Fruit fly (Drosophila melanogaster) whole organism, embryonic: ENCODE data around the gene Fitm.

ENCODE experiments used
- Antp ChIP-seq: fragments of 200-800 bp; sonication (Bioruptor generic); optimal IDR thresholded peaks from 3 replicates; lab custom pipeline; 2016; ENCODE audit warnings: missing biosample characterization, missing genetic modification characterization
- Atf-2 ChIP-seq: fragments of 200-800 bp; sonication (Bioruptor generic); optimal IDR thresholded peaks from 2 replicates; lab custom pipeline; 2016; ENCODE audit warnings: missing biosample characterization, missing genetic modification characterization
- Bdp1 ChIP-seq: fragments of 200-800 bp; sonication (Bioruptor generic); optimal IDR thresholded peaks from 3 replicates; lab custom pipeline; 2016; ENCODE audit warnings: missing biosample characterization, missing genetic modification characterization
- CG10565 ChIP-seq: fragments of 200-800 bp; sonication (Bioruptor generic); optimal IDR thresholded peaks from 3 replicates; lab custom pipeline; 2016; ENCODE audit warnings: missing biosample characterization, mild to moderate bottlenecking, missing genetic modification characterization
- CG11695 ChIP-seq: fragments of 200-800 bp; sonication (Bioruptor generic); IDR thresholded peaks from 3 replicates; pipeline ENCODE4 v1.3.6; 2022; ENCODE audit warnings: missing biosample characterization, missing genetic modification characterization
- CG13296 ChIP-seq: fragments of 200-800 bp; sonication (Bioruptor generic); optimal IDR thresholded peaks from 3 replicates; lab custom pipeline; 2018; ENCODE audit warnings: missing biosample characterization, mild to moderate bottlenecking, missing genetic modification characterization
- CG14050 ChIP-seq: fragments of 200-800 bp; sonication (Bioruptor generic); IDR thresholded peaks from 3 replicates; pipeline ENCODE4 v1.3.6; 2022; ENCODE audit warnings: missing biosample characterization, missing genetic modification characterization
- CG15479 ChIP-seq: fragments of 200-800 bp; sonication (Bioruptor generic); optimal IDR thresholded peaks from 3 replicates; lab custom pipeline; 2019; ENCODE audit warnings: missing biosample characterization, mild to moderate bottlenecking, missing genetic modification characterization, moderate library complexity
- CG18011 ChIP-seq: fragments of 200-800 bp; sonication (Bioruptor generic); optimal IDR thresholded peaks from 2 replicates; lab custom pipeline; 2017; ENCODE audit warnings: missing biosample characterization, missing genetic modification characterization, mild to moderate bottlenecking, moderate library complexity, missing genotype
- CG31365 ChIP-seq: fragments of 200-800 bp; sonication (Bioruptor generic); optimal IDR thresholded peaks from 2 replicates; lab custom pipeline; 2018; ENCODE audit warnings: missing biosample characterization, mild to moderate bottlenecking, missing genetic modification characterization
- CG32532 ChIP-seq: fragments of 200-800 bp; sonication (Bioruptor generic); IDR thresholded peaks from 2 replicates; pipeline ENCODE4 v1.3.6; 2022; ENCODE audit warnings: missing biosample characterization, missing genetic modification characterization
- CG3995 ChIP-seq: fragments of 200-800 bp; sonication (Bioruptor generic); optimal IDR thresholded peaks from 3 replicates; lab custom pipeline; 2016; ENCODE audit warnings: missing biosample characterization, missing genetic modification characterization
- CG42726 ChIP-seq: fragments of 200-800 bp; sonication (Bioruptor generic); IDR thresholded peaks from 2 replicates; pipeline ENCODE4 v1.3.6; 2022; ENCODE audit warnings: missing biosample characterization, missing genetic modification characterization; ENCODE audit not compliant: partially characterized antibody
- CG7357 ChIP-seq: fragments of 200-800 bp; sonication (Bioruptor generic); IDR thresholded peaks from 3 replicates; pipeline ENCODE4 v1.3.6; 2022; ENCODE audit warnings: missing biosample characterization, missing genetic modification characterization
- CG7556 ChIP-seq: fragments of 200-800 bp; sonication (Bioruptor generic); optimal IDR thresholded peaks from 2 replicates; lab custom pipeline; 2017; ENCODE audit warnings: missing biosample characterization, mild to moderate bottlenecking, missing genetic modification characterization
- CG9727 ChIP-seq: fragments of 200-800 bp; sonication (Bioruptor generic); optimal IDR thresholded peaks from 3 replicates; lab custom pipeline; 2017; ENCODE audit warnings: missing biosample characterization, mild to moderate bottlenecking, missing genetic modification characterization
- Dad ChIP-seq: fragments of 200-800 bp; sonication (Bioruptor generic); optimal IDR thresholded peaks from 3 replicates; lab custom pipeline; 2016; ENCODE audit warnings: missing biosample characterization, missing genetic modification characterization
- Dll ChIP-seq: fragments of 200-800 bp; sonication (Bioruptor generic); IDR thresholded peaks from 4 replicates; pipeline ENCODE4 v1.3.6; 2022; ENCODE audit warnings: missing biosample characterization, missing genetic modification characterization; ENCODE audit not compliant: partially characterized antibody
- Elba2 ChIP-seq: fragments of 200-800 bp; sonication (Bioruptor generic); optimal IDR thresholded peaks from 3 replicates; lab custom pipeline; 2016; ENCODE audit warnings: missing biosample characterization, missing genetic modification characterization
- Ets97D ChIP-seq: fragments of 200-800 bp; sonication (Bioruptor generic); optimal IDR thresholded peaks from 3 replicates; lab custom pipeline; 2016; ENCODE audit warnings: missing biosample characterization, missing genetic modification characterization
- Fer1 ChIP-seq: fragments of 200-800 bp; sonication (Bioruptor generic); optimal IDR thresholded peaks from 2 replicates; lab custom pipeline; 2017; ENCODE audit warnings: missing biosample characterization, mild to moderate bottlenecking, missing genetic modification characterization
- Hr3 ChIP-seq: fragments of 200-800 bp; sonication (Bioruptor generic); optimal IDR thresholded peaks from 3 replicates; lab custom pipeline; 2016; ENCODE audit warnings: missing biosample characterization, missing genetic modification characterization
- Hr51 ChIP-seq, 2 experiments: fragments of 200-800 bp; sonication (Bioruptor generic); optimal IDR thresholded peaks; 2 replicates in 1 of 2; 3 replicates in 1 of 2; lab custom pipeline; 2016 to 2018; ENCODE audit warnings: missing biosample characterization in 2 of 2, missing genetic modification characterization in 2 of 2, mild to moderate bottlenecking in 1 of 2, moderate library complexity in 1 of 2
- Lhr ChIP-seq: fragments of 200-800 bp; sonication (Bioruptor generic); optimal IDR thresholded peaks from 3 replicates; lab custom pipeline; 2017; ENCODE audit warnings: mild to moderate bottlenecking, missing biosample characterization, missing genetic modification reagents, missing genetic modification characterization
- Mes4 ChIP-seq: fragments of 200-800 bp; sonication (Bioruptor generic); optimal IDR thresholded peaks from 2 replicates; lab custom pipeline; 2016; ENCODE audit warnings: missing biosample characterization, missing genetic modification characterization
- Myb ChIP-seq: fragments of 200-800 bp; sonication (Bioruptor generic); optimal IDR thresholded peaks from 2 replicates; lab custom pipeline; 2016; ENCODE audit warnings: missing biosample characterization, missing genetic modification characterization
- NC2α ChIP-seq: fragments of 200-800 bp; sonication (Bioruptor generic); optimal IDR thresholded peaks from 2 replicates; lab custom pipeline; 2016; ENCODE audit warnings: missing biosample characterization, missing genetic modification characterization
- NC2β ChIP-seq: fragments of 200-800 bp; sonication (Bioruptor generic); optimal IDR thresholded peaks from 2 replicates; lab custom pipeline; 2016; ENCODE audit warnings: missing biosample characterization, missing genetic modification characterization
- NK7.1 ChIP-seq: fragments of 200-800 bp; sonication (Bioruptor generic); optimal IDR thresholded peaks from 3 replicates; lab custom pipeline; 2016; ENCODE audit warnings: missing biosample characterization, missing genetic modification characterization
- Ptx1 ChIP-seq: fragments of 200-800 bp; sonication (Bioruptor generic); IDR thresholded peaks from 2 replicates; pipeline ENCODE4 v1.3.6; 2022; ENCODE audit warnings: missing biosample characterization, missing genetic modification characterization
- Sox100B ChIP-seq: fragments of 200-800 bp; sonication (Bioruptor generic); optimal IDR thresholded peaks from 3 replicates; lab custom pipeline; 2018; ENCODE audit warnings: missing biosample characterization, mild to moderate bottlenecking, missing genetic modification characterization
- Sry-β ChIP-seq: fragments of 200-800 bp; sonication (Bioruptor generic); optimal IDR thresholded peaks from 2 replicates; lab custom pipeline; 2018; ENCODE audit warnings: missing biosample characterization, mild to moderate bottlenecking, missing genetic modification characterization, moderate library complexity
- bowl ChIP-seq: fragments of 200-800 bp; sonication (Bioruptor generic); IDR thresholded peaks from 2 replicates; pipeline ENCODE4 v1.3.6; 2022; ENCODE audit warnings: missing biosample characterization, missing genetic modification characterization
- chif ChIP-seq, 2 experiments: fragments of 200-800 bp; sonication (Bioruptor generic); optimal IDR thresholded peaks; 3 replicates each; lab custom pipeline; 2016; ENCODE audit warnings: missing biosample characterization in 2 of 2, missing genetic modification characterization in 2 of 2
- chn ChIP-seq: fragments of 200-800 bp; sonication (Bioruptor generic); optimal IDR thresholded peaks from 2 replicates; lab custom pipeline; 2016; ENCODE audit warnings: missing biosample characterization, missing genetic modification characterization
- corto ChIP-seq: fragments of 200-800 bp; sonication (Bioruptor generic); optimal IDR thresholded peaks from 2 replicates; lab custom pipeline; 2016; ENCODE audit warnings: missing biosample characterization, mild to moderate bottlenecking, missing genetic modification characterization, moderate library complexity
- dmrt11E ChIP-seq: fragments of 200-800 bp; sonication (Bioruptor generic); optimal IDR thresholded peaks from 3 replicates; lab custom pipeline; 2018; ENCODE audit warnings: missing biosample characterization, mild to moderate bottlenecking, missing genetic modification characterization, moderate library complexity
- dpn ChIP-seq, 2 experiments: fragments of 200-800 bp; sonication (Bioruptor generic); optimal IDR thresholded peaks; 3 replicates each; lab custom pipeline; 2016; ENCODE audit warnings: missing biosample characterization in 2 of 2, missing genetic modification characterization in 2 of 2
- fd3F ChIP-seq: fragments of 200-800 bp; sonication (Bioruptor generic); optimal IDR thresholded peaks from 2 replicates; lab custom pipeline; 2018; ENCODE audit warnings: missing biosample characterization, mild to moderate bottlenecking, missing genetic modification characterization, moderate library complexity
- ind ChIP-seq: fragments of 200-800 bp; sonication (Bioruptor generic); optimal IDR thresholded peaks from 3 replicates; lab custom pipeline; 2016; ENCODE audit warnings: missing biosample characterization, missing genetic modification characterization
- kni ChIP-seq: fragments of 200-800 bp; sonication (Bioruptor generic); optimal IDR thresholded peaks from 3 replicates; lab custom pipeline; 2017; ENCODE audit warnings: mild to moderate bottlenecking, missing biosample characterization, missing genetic modification reagents, missing genetic modification characterization
- nerfin-1 ChIP-seq: fragments of 200-800 bp; sonication (Bioruptor generic); optimal IDR thresholded peaks from 3 replicates; lab custom pipeline; 2019; ENCODE audit warnings: missing biosample characterization, mild to moderate bottlenecking, missing genetic modification characterization, moderate library complexity
- nmo ChIP-seq: fragments of 200-800 bp; sonication (Bioruptor generic); optimal IDR thresholded peaks from 2 replicates; lab custom pipeline; 2018; ENCODE audit warnings: missing biosample characterization, mild to moderate bottlenecking, missing genetic modification characterization, moderate library complexity
- p53 ChIP-seq: fragments of 200-800 bp; sonication (Bioruptor generic); optimal IDR thresholded peaks from 2 replicates; lab custom pipeline; 2016; ENCODE audit warnings: missing biosample characterization, missing genetic modification characterization
- pum ChIP-seq: fragments of 200-800 bp; sonication (Bioruptor generic); optimal IDR thresholded peaks from 2 replicates; lab custom pipeline; 2016; ENCODE audit warnings: missing biosample characterization, missing genetic modification characterization
- sd ChIP-seq: fragments of 200-800 bp; sonication (Bioruptor generic); optimal IDR thresholded peaks from 3 replicates; lab custom pipeline; 2018; ENCODE audit warnings: missing biosample characterization, mild to moderate bottlenecking, missing genetic modification characterization, moderate library complexity
- sens-2 ChIP-seq: fragments of 200-800 bp; sonication (Bioruptor generic); IDR thresholded peaks from 2 replicates; pipeline ENCODE4 v1.3.6; 2022; ENCODE audit warnings: missing biosample characterization, missing genetic modification characterization
- ssp ChIP-seq: fragments of 200-800 bp; sonication (Bioruptor generic); IDR thresholded peaks from 2 replicates; pipeline ENCODE4 v1.3.6; 2022; ENCODE audit warnings: missing biosample characterization, missing genetic modification characterization
- stwl ChIP-seq: fragments of 200-800 bp; sonication (Bioruptor generic); optimal IDR thresholded peaks from 3 replicates; lab custom pipeline; 2018; ENCODE audit warnings: missing biosample characterization, mild to moderate bottlenecking, missing genetic modification characterization, moderate library complexity
- twi ChIP-seq: fragments of 200-800 bp; optimal IDR thresholded peaks from 2 replicates; lab custom pipeline; 2019; ENCODE audit warnings: missing biosample characterization, mild to moderate bottlenecking, missing genetic modification characterization, moderate library complexity
- unpg ChIP-seq: fragments of 200-800 bp; sonication (Bioruptor generic); optimal IDR thresholded peaks from 3 replicates; lab custom pipeline; 2018; ENCODE audit warnings: missing biosample characterization, mild to moderate bottlenecking, missing genetic modification characterization, moderate library complexity

The Fitm gene

DNA sequence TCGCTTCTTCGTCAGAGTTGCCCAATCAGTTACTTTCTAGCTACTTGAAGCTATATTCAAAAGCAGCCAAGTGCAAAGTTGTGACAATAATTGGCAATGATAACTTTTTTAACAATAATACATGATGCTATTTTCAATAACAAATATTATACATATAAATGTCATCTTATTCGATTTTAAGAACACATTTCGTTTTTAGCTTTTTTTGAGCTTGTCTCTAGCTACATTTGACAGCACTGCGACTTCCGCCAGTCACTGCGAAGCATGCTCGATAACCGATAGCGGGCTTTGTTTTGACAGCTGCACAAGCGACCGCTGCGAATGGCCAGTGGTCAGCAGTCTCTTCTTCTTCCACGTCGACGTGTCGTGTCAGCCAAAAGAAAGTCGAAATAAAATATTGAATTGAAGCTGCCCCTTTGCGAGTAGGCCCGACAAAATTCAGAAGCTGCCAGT, 6.5 kb upstream of the Fitm start, which contains the start of the genes Gen and Srp54k (continued):
- TF ChIP-seq Hr51 (GFP tag; optimal IDR thresholded peaks at IDR 0.05; lab: Kevin White, UChicago) (no peak), Sry-β (GFP tag; lab: Kevin White, UChicago) (peak; percentile 96), ind (GFP tag; lab: Kevin White, UChicago) (peak; percentile 5), Ets97D (GFP tag; lab: Kevin White, UChicago) (peak; percentile 70), CG42726 (peak; percentile 8; the same call in 1 of the 2 replicates), ssp (GFP tag; lab: Robert Waterston, UW) (peak; percentile 79), unpg (GFP tag; lab: Kevin White, UChicago) (no peak), Sox100B (GFP tag; lab: Kevin White, UChicago) (no peak), Lhr (GFP tag; lab: Kevin White, UChicago) (peak; percentile 3), Dad (GFP tag; lab: Kevin White, UChicago) (no peak), Bdp1 (no peak), twi (tag; lab: Kevin White, UChicago) (no peak), Atf-2 (no peak), CG11695 (no peak), chif (GFP tag; optimal IDR thresholded peaks at IDR 0.05; lab: Kevin White, UChicago) (peak in 1 of 2 experiments; percentile 41), CG7357 (no peak), corto (GFP tag; lab: Kevin White, UChicago) (no peak), dmrt11E (tag; lab: Kevin White, UChicago) (peak; percentile 36), CG14050 (GFP tag; lab: Robert Waterston, UW) (no peak), CG7556 (no peak), CG15479 (GFP tag; lab: Kevin White, UChicago) (no peak), Fer1 (GFP tag; lab: Kevin White, UChicago) (no peak), Mes4 (peak; percentile 25), Elba2 (GFP tag; lab: Kevin White, UChicago) (no peak), kni (GFP tag; lab: Kevin White, UChicago) (no peak), CG13296 (GFP tag; lab: Kevin White, UChicago) (no peak), Ptx1 (GFP tag; lab: Robert Waterston, UW) (peak; percentile 55), Myb (peak; percentile 27), NC2β (GFP tag; lab: Kevin White, UChicago) (peak; percentile 56), Hr3 (GFP tag; lab: Kevin White, UChicago) (peak; percentile 23), chn (no peak), CG3995 (GFP tag; lab: Kevin White, UChicago) (no peak), sd (tag; lab: Kevin White, UChicago) (peak; percentile 46), pum (no peak), CG9727 (GFP tag; lab: Kevin White, UChicago) (peak; percentile 41), dpn (GFP tag; optimal IDR thresholded peaks at IDR 0.05; lab: Kevin White, UChicago) (peak; percentile 45 to 46), CG31365 (no peak), nmo (GFP tag; lab: Kevin White, UChicago) (peak; percentile 74), bowl (GFP tag; lab: Robert Waterston, UW) (no peak), stwl (peak; percentile 69), CG32532 (GFP tag; lab: Robert Waterston, UW) (peak; percentile 43), CG10565 (GFP tag; lab: Kevin White, UChicago) (no peak), Dll (peak; percentile 48; the same call in 2 of the 4 replicates), fd3F (GFP tag; lab: Kevin White, UChicago) (peak; percentile 6), CG18011 (GFP tag; lab: Kevin White, UChicago) (peak; percentile 3), sens-2 (GFP tag; lab: Robert Waterston, UW) (0 out of 2 replicates have a peak, but pooled peaks have one; percentile 25), NC2α (GFP tag; lab: Kevin White, UChicago) (no peak), NK7.1 (peak; percentile 7), Antp (GFP tag; lab: Kevin White, UChicago) (no peak), nerfin-1 (tag; lab: Kevin White, UChicago) (no peak), p53 (no peak)
